Fruit fly (Drosophila melanogaster) whole organism, embryonic: ENCODE measurements around the gene CG43060.

Experiments used
- Ada2b ChIP-seq: fragments of 200-800 bp; sonication (Bioruptor generic); IDR thresholded peaks from 2 replicates; pipeline ENCODE4 v1.3.6; 2022; ENCODE audit warnings: missing biosample characterization, missing genetic modification characterization
- Atf3 ChIP-seq: fragments of 200-800 bp; sonication (Bioruptor generic); optimal IDR thresholded peaks from 3 replicates; lab custom pipeline; 2016; ENCODE audit warnings: missing biosample characterization, missing genetic modification characterization
- BtbVII ChIP-seq: fragments of 200-800 bp; sonication (Bioruptor generic); optimal IDR thresholded peaks from 3 replicates; lab custom pipeline; 2017; ENCODE audit warnings: missing biosample characterization, mild to moderate bottlenecking, missing genetic modification characterization
- C15 ChIP-seq: fragments of 200-800 bp; sonication (Bioruptor generic); IDR thresholded peaks from 3 replicates; pipeline ENCODE4 v1.3.6; 2022; ENCODE audit warnings: missing biosample characterization, missing genetic modification characterization
- CG10321 ChIP-seq: fragments of 200-800 bp; sonication (Bioruptor generic); IDR thresholded peaks from 2 replicates; pipeline ENCODE4 v1.3.6; 2022; ENCODE audit warnings: missing biosample characterization, missing genetic modification characterization
- CG10959 ChIP-seq: fragments of 200-800 bp; sonication (Bioruptor generic); IDR thresholded peaks from 2 replicates; pipeline ENCODE4 v1.3.6; 2022; ENCODE audit warnings: missing biosample characterization, missing genetic modification characterization
- CG12236 ChIP-seq: fragments of 200-800 bp; sonication (Bioruptor generic); optimal IDR thresholded peaks from 2 replicates; lab custom pipeline; 2016; ENCODE audit warnings: missing biosample characterization, missing genetic modification characterization
- CG13624 ChIP-seq: fragments of 200-800 bp; sonication (Bioruptor generic); optimal IDR thresholded peaks from 2 replicates; lab custom pipeline; 2016; ENCODE audit warnings: missing biosample characterization, missing genetic modification characterization
- CG13894 ChIP-seq: fragments of 200-800 bp; sonication (Bioruptor generic); optimal IDR thresholded peaks from 3 replicates; lab custom pipeline; 2018; ENCODE audit warnings: missing biosample characterization, mild to moderate bottlenecking, missing genetic modification characterization, moderate library complexity
- CG15479 ChIP-seq: fragments of 200-800 bp; sonication (Bioruptor generic); optimal IDR thresholded peaks from 3 replicates; lab custom pipeline; 2019; ENCODE audit warnings: missing biosample characterization, mild to moderate bottlenecking, missing genetic modification characterization, moderate library complexity
- CG1602 ChIP-seq: fragments of 200-800 bp; sonication (Bioruptor generic); optimal IDR thresholded peaks from 3 replicates; lab custom pipeline; 2016; ENCODE audit warnings: missing biosample characterization, missing genetic modification characterization
- CG16815 ChIP-seq: fragments of 200-800 bp; sonication (Bioruptor generic); optimal IDR thresholded peaks from 3 replicates; lab custom pipeline; 2017; ENCODE audit warnings: missing biosample characterization, mild to moderate bottlenecking, missing genetic modification characterization
- CG17385 ChIP-seq: fragments of 200-800 bp; sonication (Bioruptor generic); optimal IDR thresholded peaks from 3 replicates; lab custom pipeline; 2018; ENCODE audit warnings: missing biosample characterization, mild to moderate bottlenecking, missing genetic modification characterization
- CG17612 ChIP-seq: fragments of 200-800 bp; sonication (Bioruptor generic); IDR thresholded peaks from 2 replicates; pipeline ENCODE4 v1.3.6; 2022; ENCODE audit warnings: missing biosample characterization, missing genetic modification characterization
- CG18262 ChIP-seq: fragments of 200-800 bp; optimal IDR thresholded peaks from 3 replicates; lab custom pipeline; 2019; ENCODE audit warnings: missing biosample characterization, mild to moderate bottlenecking, missing genetic modification characterization, moderate library complexity
- CG32772 ChIP-seq: fragments of 200-800 bp; sonication (Bioruptor generic); IDR thresholded peaks from 2 replicates; pipeline ENCODE4 v1.3.6; 2022; ENCODE audit warnings: missing biosample characterization, missing genetic modification characterization
- CG42726 ChIP-seq: fragments of 200-800 bp; sonication (Bioruptor generic); IDR thresholded peaks from 2 replicates; pipeline ENCODE4 v1.3.6; 2022; ENCODE audit warnings: missing biosample characterization, missing genetic modification characterization; ENCODE audit not compliant: partially characterized antibody
- CG4282 ChIP-seq: fragments of 200-800 bp; sonication (Bioruptor generic); optimal IDR thresholded peaks from 2 replicates; lab custom pipeline; 2016; ENCODE audit warnings: missing biosample characterization, missing genetic modification characterization
- CG43689 ChIP-seq: fragments of 200-800 bp; sonication (Bioruptor generic); IDR thresholded peaks from 2 replicates; pipeline ENCODE4 v1.3.6; 2022; ENCODE audit warnings: missing biosample characterization, missing genetic modification characterization
- CG6683 ChIP-seq: fragments of 200-800 bp; sonication (Bioruptor generic); optimal IDR thresholded peaks from 2 replicates; lab custom pipeline; 2017; ENCODE audit warnings: missing biosample characterization, mild to moderate bottlenecking, missing genetic modification characterization, missing genetic modification reagents
- CG7357 ChIP-seq: fragments of 200-800 bp; sonication (Bioruptor generic); IDR thresholded peaks from 3 replicates; pipeline ENCODE4 v1.3.6; 2022; ENCODE audit warnings: missing biosample characterization, missing genetic modification characterization
- CG8290 ChIP-seq, 3 experiments: fragments of 200-800 bp; sonication (Bioruptor generic); optimal IDR thresholded peaks; 2 replicates each; lab custom pipeline; 2016 to 2019; ENCODE audit warnings: missing biosample characterization in 3 of 3, missing genetic modification characterization in 3 of 3, mild to moderate bottlenecking in 2 of 3, moderate library complexity in 1 of 3
- CG8478 ChIP-seq: fragments of >200 bp; optimal IDR thresholded peaks from 2 replicates; lab custom pipeline; 2018
- CG9797 ChIP-seq: fragments of 200-800 bp; sonication (Bioruptor generic); optimal IDR thresholded peaks from 3 replicates; lab custom pipeline; 2018; ENCODE audit warnings: missing biosample characterization, mild to moderate bottlenecking, missing genetic modification characterization
- CHES-1-like ChIP-seq: fragments of 200-800 bp; sonication (Bioruptor generic); optimal IDR thresholded peaks from 2 replicates; lab custom pipeline; 2016; ENCODE audit warnings: missing biosample characterization, missing genetic modification characterization
- Camta ChIP-seq: fragments of 200-800 bp; sonication (Bioruptor generic); optimal IDR thresholded peaks from 2 replicates; lab custom pipeline; 2016; ENCODE audit warnings: missing biosample characterization, missing genetic modification characterization
- ERR ChIP-seq: fragments of 200-800 bp; sonication (Bioruptor generic); optimal IDR thresholded peaks from 2 replicates; lab custom pipeline; 2016; ENCODE audit warnings: missing biosample characterization, missing genetic modification characterization
- H15 ChIP-seq: fragments of 200-800 bp; sonication (Bioruptor generic); IDR thresholded peaks from 3 replicates; pipeline ENCODE4 v1.3.6; 2022; ENCODE audit warnings: missing biosample characterization, missing genetic modification characterization
- Hmr ChIP-seq: fragments of 200-800 bp; sonication (Bioruptor generic); optimal IDR thresholded peaks from 3 replicates; lab custom pipeline; 2017; ENCODE audit warnings: mild to moderate bottlenecking, missing biosample characterization, missing genetic modification reagents, missing genetic modification characterization
- Hr3 ChIP-seq: fragments of 200-800 bp; sonication (Bioruptor generic); optimal IDR thresholded peaks from 3 replicates; lab custom pipeline; 2016; ENCODE audit warnings: missing biosample characterization, missing genetic modification characterization
- Hsf ChIP-seq: fragments of 200-800 bp; sonication (Bioruptor generic); optimal IDR thresholded peaks from 3 replicates; lab custom pipeline; 2016; ENCODE audit warnings: missing biosample characterization, missing genetic modification characterization
- Med ChIP-seq: fragments of 200-800 bp; sonication (Bioruptor generic); peaks from one replicate; lab custom pipeline; 2016; ENCODE audit warnings: missing biosample characterization, missing genetic modification characterization, mild to moderate bottlenecking, inconsistent platforms, moderate library complexity
- Neu2 ChIP-seq: fragments of 200-800 bp; sonication (Bioruptor generic); optimal IDR thresholded peaks from 3 replicates; lab custom pipeline; 2016; ENCODE audit warnings: missing biosample characterization, missing genetic modification characterization, borderline replicate concordance
- NfI ChIP-seq: fragments of 200-800 bp; sonication (Bioruptor generic); optimal IDR thresholded peaks from 3 replicates; lab custom pipeline; 2018; ENCODE audit warnings: missing biosample characterization, mild to moderate bottlenecking, missing genetic modification characterization, moderate library complexity
- Rfx ChIP-seq: fragments of 200-800 bp; sonication (Bioruptor generic); IDR thresholded peaks from 2 replicates; pipeline ENCODE4 v1.3.6; 2022; ENCODE audit warnings: missing biosample characterization, missing genetic modification characterization
- Side ChIP-seq: fragments of 200-800 bp; sonication (Bioruptor generic); optimal IDR thresholded peaks from 2 replicates; lab custom pipeline; 2016; ENCODE audit warnings: missing biosample characterization, missing genetic modification characterization
- Sry-β ChIP-seq: fragments of 200-800 bp; sonication (Bioruptor generic); optimal IDR thresholded peaks from 2 replicates; lab custom pipeline; 2018; ENCODE audit warnings: missing biosample characterization, mild to moderate bottlenecking, missing genetic modification characterization, moderate library complexity
- Vsx1 ChIP-seq: fragments of 200-800 bp; sonication (Bioruptor generic); optimal IDR thresholded peaks from 2 replicates; lab custom pipeline; 2017; ENCODE audit warnings: missing biosample characterization, mild to moderate bottlenecking, missing genetic modification characterization, missing genetic modification reagents
- ara ChIP-seq: fragments of 200-800 bp; sonication (Bioruptor generic); IDR thresholded peaks from 2 replicates; pipeline ENCODE4 v1.3.6; 2022; ENCODE audit warnings: missing biosample characterization, missing genetic modification characterization
- ci ChIP-seq: fragments of 200-800 bp; sonication (Bioruptor generic); IDR thresholded peaks from 3 replicates; pipeline ENCODE4 v1.3.6; 2022; ENCODE audit warnings: missing biosample characterization, missing genetic modification characterization
- croc ChIP-seq: fragments of 200-800 bp; sonication (Bioruptor generic); conservative IDR thresholded peaks from 3 replicates; pipeline ENCODE4 v1.3.6; 2022; ENCODE audit warnings: missing biosample characterization, missing genetic modification characterization
- emc ChIP-seq: fragments of 200-800 bp; sonication (Bioruptor generic); optimal IDR thresholded peaks from 2 replicates; lab custom pipeline; 2016; ENCODE audit warnings: missing biosample characterization, missing genetic modification characterization
- esg ChIP-seq: fragments of 200-800 bp; sonication (Bioruptor generic); conservative IDR thresholded peaks from 2 replicates; pipeline ENCODE4 v1.3.6; 2022; ENCODE audit warnings: missing biosample characterization, missing genetic modification characterization
- gem ChIP-seq: fragments of 200-800 bp; sonication (Bioruptor generic); optimal IDR thresholded peaks from 2 replicates; lab custom pipeline; 2019; ENCODE audit warnings: missing biosample characterization, mild to moderate bottlenecking, missing genetic modification characterization, moderate library complexity
- h ChIP-seq: fragments of >200 bp; optimal IDR thresholded peaks from 2 replicates; lab custom pipeline; 2017
- hkb ChIP-seq, 2 experiments: fragments of 200-800 bp in 1 of 2; fragments of >200 bp in 1 of 2; sonication (Bioruptor generic) in 1 of 2; IDR thresholded peaks in 1 of 2; optimal IDR thresholded peaks in 1 of 2; 2 replicates each; pipeline versions ENCODE4 v1.3.6 to Lab custom; 2017 to 2022; ENCODE audit warnings: missing biosample characterization in 1 of 2, missing genetic modification characterization in 1 of 2
- kay ChIP-seq: fragments of 200-800 bp; sonication (Bioruptor generic); optimal IDR thresholded peaks from 2 replicates; lab custom pipeline; 2016; ENCODE audit warnings: missing biosample characterization, missing genetic modification characterization
- org-1 ChIP-seq: fragments of 200-800 bp; sonication (Bioruptor generic); optimal IDR thresholded peaks from 2 replicates; lab custom pipeline; 2017; ENCODE audit warnings: missing biosample characterization, missing genetic modification characterization
- prd ChIP-seq, 3 experiments: fragments of >200 bp in 2 of 3; fragments of 200-800 bp in 1 of 3; sonication (Bioruptor generic) in 1 of 3; optimal IDR thresholded peaks in 2 of 3; IDR thresholded peaks in 1 of 3; 2 replicates in 2 of 3; 3 replicates in 1 of 3; pipeline versions ENCODE4 v1.3.6 to Lab custom; 2017 to 2022; ENCODE audit warnings: missing biosample characterization in 1 of 3, missing genetic modification characterization in 1 of 3
- pzg ChIP-seq: fragments of 200-800 bp; sonication (Bioruptor generic); optimal IDR thresholded peaks from 3 replicates; lab custom pipeline; 2018; ENCODE audit warnings: missing biosample characterization, mild to moderate bottlenecking, missing genetic modification characterization, moderate library complexity
- sisA ChIP-seq: fragments of 200-800 bp; sonication (Bioruptor generic); IDR thresholded peaks from 2 replicates; pipeline ENCODE4 v1.3.6; 2022; ENCODE audit warnings: missing biosample characterization, missing genetic modification characterization
- tgo ChIP-seq: fragments of 200-800 bp; sonication (Bioruptor generic); IDR thresholded peaks from 3 replicates; pipeline ENCODE4 v1.3.6; 2022; ENCODE audit warnings: missing biosample characterization, missing genetic modification characterization

Gene CG43060

DNA sequence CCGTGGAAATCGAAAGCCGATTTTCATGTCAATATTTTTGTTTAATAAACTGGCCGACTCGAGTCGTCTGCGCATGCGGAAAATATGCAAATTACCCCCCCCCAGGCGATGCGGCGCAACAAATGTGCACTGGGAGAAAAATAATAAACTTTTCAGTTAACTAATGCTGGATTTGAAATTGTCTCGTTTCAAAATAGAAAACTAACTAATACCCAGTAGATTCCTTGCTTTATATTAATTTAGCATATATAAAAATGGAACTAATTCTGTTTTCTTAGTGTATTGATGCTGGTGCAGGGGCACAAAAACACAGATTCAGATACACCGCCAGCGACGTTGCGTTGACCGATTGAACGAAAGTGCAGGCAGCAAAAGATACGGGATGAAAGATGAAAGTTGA, 3.1 kb upstream of the CG43060 start (continued):
- TF ChIP-seq CG7357 (GFP tag; lab: Robert Waterston, UW) (no peak), emc (GFP tag; lab: Kevin White, UChicago) (no peak), CG8290 (GFP tag; optimal IDR thresholded peaks at IDR 0.05; lab: Kevin White, UChicago) (no peak), CG8290 (tag; optimal IDR thresholded peaks at IDR 0.05; lab: Kevin White, UChicago) (no peak), Neu2 (GFP tag; lab: Kevin White, UChicago) (no peak), ara (GFP tag; lab: Robert Waterston, UW) (peak; percentile 43), kay (GFP tag; lab: Kevin White, UChicago) (no peak), sisA (GFP tag; lab: Robert Waterston, UW) (peak; percentile 41), CG42726 (GFP tag; lab: Robert Waterston, UW) (no peak), CG13894 (tag; lab: Kevin White, UChicago) (no peak), esg (GFP tag; lab: Robert Waterston, UW) (0 out of 2 replicates have a peak, but pooled peaks have one; percentile 11), CG16815 (no peak), ci (GFP tag; lab: Robert Waterston, UW) (peak; percentile 60; the same call in 2 of the 3 replicates), pzg (GFP tag; lab: Kevin White, UChicago) (no peak), Hsf (GFP tag; lab: Kevin White, UChicago) (no peak), Vsx1 (GFP tag; lab: Kevin White, UChicago) (no peak), CG4282 (GFP tag; lab: Kevin White, UChicago) (no peak), H15 (GFP tag; lab: Robert Waterston, UW) (no peak), CG15479 (GFP tag; lab: Kevin White, UChicago) (no peak), CG13624 (GFP tag; lab: Kevin White, UChicago) (no peak), CG43689 (no peak), ERR (no peak), gem (tag; lab: Kevin White, UChicago) (peak; percentile 32), C15 (GFP tag; lab: Robert Waterston, UW) (no peak), Med (GFP tag; lab: Kevin White, UChicago) (no peak), Hr3 (GFP tag; lab: Kevin White, UChicago) (no peak), CG10321 (GFP tag; lab: Robert Waterston, UW) (no peak), CHES-1-like (GFP tag; lab: Kevin White, UChicago) (no peak), Ada2b (GFP tag; lab: Robert Waterston, UW) (no peak), NfI (GFP tag; lab: Kevin White, UChicago) (no peak), hkb (optimal IDR thresholded peaks at IDR 0.05; lab: Kevin White, UChicago) (no peak), hkb (GFP tag; IDR thresholded peaks at IDR 0.05; lab: Robert Waterston, UW) (no peak; the same call in 1 of the 2 replicates), CG6683 (no peak), CG10959 (GFP tag; lab: Robert Waterston, UW) (no peak), h (lab: Kevin White, UChicago) (no peak), CG9797 (no peak), prd (optimal IDR thresholded peaks at IDR 0.05; lab: Kevin White, UChicago) (no peak), prd (GFP tag; IDR thresholded peaks at IDR 0.05; lab: Robert Waterston, UW) (peak; percentile 51; the same call in 1 of the 3 replicates), CG32772 (peak; percentile 50), Sry-β (GFP tag; lab: Kevin White, UChicago) (no peak), tgo (GFP tag; lab: Robert Waterston, UW) (no peak), Camta (GFP tag; lab: Kevin White, UChicago) (no peak), CG18262 (peak; percentile 53), croc (GFP tag; lab: Robert Waterston, UW) (no peak), CG12236 (GFP tag; lab: Kevin White, UChicago) (no peak), CG8478 (lab: Kevin White, UChicago) (no peak), BtbVII (GFP tag; lab: Kevin White, UChicago) (no peak), Hmr (GFP tag; lab: Kevin White, UChicago) (no peak), CG17385 (GFP tag; lab: Kevin White, UChicago) (no peak), CG17612 (GFP tag; lab: Robert Waterston, UW) (no peak), Side (GFP tag; lab: Kevin White, UChicago) (no peak), Rfx (GFP tag; lab: Robert Waterston, UW) (no peak), Atf3 (GFP tag; lab: Kevin White, UChicago) (no peak), CG1602 (GFP tag; lab: Kevin White, UChicago) (no peak), org-1 (GFP tag; lab: Kevin White, UChicago) (no peak)
